Worm (Caenorhabditis elegans) whole organism, L4 larva: ENCODE results near the gene F09E10.5.
A peak's percentile ranks its signal among the peaks of the same experiment; 100 is the strongest.

Experiments used
- F10B5.3 ChIP-seq: sonication (generic microtip); optimal IDR thresholded peaks from 2 replicates; lab custom pipeline; 2016; ENCODE audit warnings: mild to moderate bottlenecking, missing genetic modification characterization, missing compliant biosample characterization
- R02D3.7 ChIP-seq: fragments of 150-350 bp; sonication (generic microtip); optimal IDR thresholded peaks from 3 replicates; lab custom pipeline; 2014; ENCODE audit warnings: missing biosample characterization, missing genetic modification characterization
- T20F7.1 ChIP-seq: fragments of 200-800 bp; sonication (Bioruptor generic); optimal IDR thresholded peaks from 2 replicates; lab custom pipeline; 2018; ENCODE audit warnings: mild to moderate bottlenecking, missing genetic modification characterization, missing compliant biosample characterization
- T26A8.4 ChIP-seq: fragments of 200-800 bp; sonication (Bioruptor generic); IDR thresholded peaks from 2 replicates; pipeline ENCODE4 v1.3.6; 2022; ENCODE audit warnings: missing genetic modification characterization, missing compliant biosample characterization
- Y5F2A.4 ChIP-seq: fragments of 200-800 bp; sonication (Bioruptor generic); optimal IDR thresholded peaks from 2 replicates; lab custom pipeline; 2018; ENCODE audit warnings: mild to moderate bottlenecking, missing genetic modification characterization, missing compliant biosample characterization
- aha-1 ChIP-seq: fragments of 150-350 bp; peaks from one replicate; lab custom pipeline; 2014; ENCODE audit warnings: missing biosample characterization, missing genetic modification characterization
- ceh-20 ChIP-seq: fragments of 200-800 bp; sonication (Bioruptor generic); IDR thresholded peaks from 2 replicates; pipeline ENCODE4 v1.3.6; 2022; ENCODE audit warnings: missing genetic modification reagents, missing genetic modification characterization, missing compliant biosample characterization
- ceh-28 ChIP-seq: fragments of 150-350 bp; optimal IDR thresholded peaks from 2 replicates; lab custom pipeline; 2014; ENCODE audit warnings: missing biosample characterization, missing genetic modification reagents, missing genetic modification characterization
- daf-16 ChIP-seq, 3 experiments: sonication (generic microtip); optimal IDR thresholded peaks; 2 replicates each; lab custom pipeline; 2016 to 2017; ENCODE audit warnings: missing genetic modification characterization in 3 of 3, missing genetic modification reagents in 3 of 3, mild to moderate bottlenecking in 2 of 3, missing compliant biosample characterization in 2 of 3, missing biosample characterization in 1 of 3, moderate library complexity in 1 of 3
- daf-19 ChIP-seq: fragments of 200-800 bp; sonication (Bioruptor generic); conservative IDR thresholded peaks from 2 replicates; pipeline ENCODE4 v1.3.6; 2022; ENCODE audit warnings: missing genetic modification characterization, missing compliant biosample characterization
- daf-8 ChIP-seq: fragments of 200-800 bp; sonication (Bioruptor generic); IDR thresholded peaks from 2 replicates; pipeline ENCODE4 v1.3.6; 2022; ENCODE audit warnings: missing genetic modification characterization, missing compliant biosample characterization
- dmd-6 ChIP-seq: fragments of 200-800 bp; sonication (Bioruptor generic); IDR thresholded peaks from 2 replicates; pipeline ENCODE4 v1.3.6; 2022; ENCODE audit warnings: missing genetic modification reagents, missing genetic modification characterization, missing compliant biosample characterization
- duxl-1 ChIP-seq: sonication (generic microtip); optimal IDR thresholded peaks from 2 replicates; lab custom pipeline; 2016; ENCODE audit warnings: mild to moderate bottlenecking, missing genetic modification characterization, moderate library complexity, missing compliant biosample characterization; ENCODE audit not compliant: poor library complexity
- fkh-10 ChIP-seq: fragments of 150-350 bp; optimal IDR thresholded peaks from 2 replicates; lab custom pipeline; 2014; ENCODE audit warnings: missing biosample characterization, missing genetic modification reagents, missing genetic modification characterization
- hif-1 ChIP-seq, 2 experiments: sonication (generic microtip); optimal IDR thresholded peaks; 2 replicates each; lab custom pipeline; 2016 to 2017; ENCODE audit warnings: missing compliant biosample characterization in 2 of 2, missing genetic modification characterization in 2 of 2, missing genetic modification reagents in 2 of 2, missing genotype in 2 of 2, mild to moderate bottlenecking in 1 of 2
- hlh-11 ChIP-seq: fragments of 200-800 bp; sonication (Bioruptor generic); optimal IDR thresholded peaks from 2 replicates; lab custom pipeline; 2018; ENCODE audit warnings: mild to moderate bottlenecking, missing genetic modification characterization, missing compliant biosample characterization
- hlh-30 ChIP-seq: sonication (generic microtip); optimal IDR thresholded peaks from 2 replicates; lab custom pipeline; 2017; ENCODE audit warnings: antibody characterized with exemption, mild to moderate bottlenecking, missing genetic modification characterization, missing compliant biosample characterization; ENCODE audit not compliant: insufficient read depth
- lin-13 ChIP-seq: fragments of 150-350 bp; optimal IDR thresholded peaks from 2 replicates; lab custom pipeline; 2014; ENCODE audit warnings: missing biosample characterization, missing genetic modification reagents, missing genetic modification characterization
- lin-38 ChIP-seq: fragments of 200-800 bp; sonication (Bioruptor generic); IDR thresholded peaks from 2 replicates; pipeline ENCODE4 v1.3.6; 2022; ENCODE audit warnings: missing genetic modification reagents, missing genetic modification characterization, missing compliant biosample characterization
- lin-39 ChIP-seq: fragments of 150-350 bp; optimal IDR thresholded peaks from 2 replicates; lab custom pipeline; 2014; ENCODE audit warnings: missing biosample characterization, missing genetic modification reagents, missing genetic modification characterization
- lir-3 ChIP-seq: sonication (generic microtip); optimal IDR thresholded peaks from 2 replicates; lab custom pipeline; 2016; ENCODE audit warnings: mild to moderate bottlenecking, missing genetic modification characterization, missing compliant biosample characterization
- lsy-2 ChIP-seq, 2 experiments: fragments of 150-350 bp in 1 of 2; sonication (generic microtip) in 1 of 2; optimal IDR thresholded peaks; 2 replicates each; lab custom pipeline; 2014 to 2017; ENCODE audit warnings: missing biosample characterization in 2 of 2, missing genetic modification characterization in 2 of 2
- mdt-29 ChIP-seq: fragments of 200-800 bp; sonication (Bioruptor generic); IDR thresholded peaks from 2 replicates; pipeline ENCODE4 v1.3.6; 2022; ENCODE audit warnings: missing genetic modification reagents, missing genetic modification characterization, missing compliant biosample characterization
- mep-1 ChIP-seq: fragments of 150-350 bp; sonication (generic microtip); optimal IDR thresholded peaks from 3 replicates; lab custom pipeline; 2014; ENCODE audit warnings: missing biosample characterization, missing genetic modification characterization
- mes-2 ChIP-seq: sonication (generic microtip); optimal IDR thresholded peaks from 2 replicates; lab custom pipeline; 2016; ENCODE audit warnings: missing genotype, mild to moderate bottlenecking, missing genetic modification characterization, missing compliant biosample characterization; ENCODE audit not compliant: poor library complexity, severe bottlenecking
- mxl-3 ChIP-seq: fragments of 200-800 bp; sonication (Bioruptor generic); optimal IDR thresholded peaks from 2 replicates; lab custom pipeline; 2018; ENCODE audit warnings: mild to moderate bottlenecking, missing genetic modification characterization, missing compliant biosample characterization
- nhr-102 ChIP-seq: sonication (generic microtip); optimal IDR thresholded peaks from 2 replicates; lab custom pipeline; 2016; ENCODE audit warnings: mild to moderate bottlenecking, missing genetic modification characterization, moderate library complexity, missing compliant biosample characterization
- nhr-42 ChIP-seq: fragments of 200-800 bp; sonication (Bioruptor generic); IDR thresholded peaks from 2 replicates; pipeline ENCODE4 v1.3.6; 2022; ENCODE audit warnings: missing genetic modification characterization, missing compliant biosample characterization
- nhr-77 ChIP-seq: fragments of 150-350 bp; optimal IDR thresholded peaks from 2 replicates; lab custom pipeline; 2014; ENCODE audit warnings: missing biosample characterization, missing genetic modification characterization
- pqm-1 ChIP-seq: sonication (generic microtip); optimal IDR thresholded peaks from 2 replicates; lab custom pipeline; 2017; ENCODE audit warnings: missing biosample characterization, missing genetic modification characterization
- set-16 ChIP-seq: fragments of 200-800 bp; sonication (Bioruptor generic); IDR thresholded peaks from 2 replicates; pipeline ENCODE4 v1.3.6; 2022; ENCODE audit warnings: missing genetic modification reagents, missing genetic modification characterization, missing compliant biosample characterization
- skn-1 ChIP-seq: fragments of 150-350 bp; optimal IDR thresholded peaks from 2 replicates; lab custom pipeline; 2014; ENCODE audit warnings: missing biosample characterization, missing genetic modification characterization
- snpc-4 ChIP-seq: fragments of 150-350 bp; optimal IDR thresholded peaks from 2 replicates; lab custom pipeline; 2014; ENCODE audit warnings: missing biosample characterization, missing genetic modification characterization
- unc-62 ChIP-seq, 3 experiments: fragments of 150-350 bp in 1 of 3; sonication (generic microtip); optimal IDR thresholded peaks in 2 of 3; peaks in 1 of 3; 1 replicate in 1 of 3; 2 replicates in 2 of 3; lab custom pipeline; 2014 to 2017; ENCODE audit warnings: missing biosample characterization in 3 of 3, missing genetic modification characterization in 3 of 3, missing genetic modification reagents in 3 of 3, missing genotype in 1 of 3
- zip-2 ChIP-seq: fragments of 150-350 bp; optimal IDR thresholded peaks from 2 replicates; lab custom pipeline; 2014; ENCODE audit warnings: missing biosample characterization, missing genetic modification characterization
- ztf-11 ChIP-seq: fragments of 150-350 bp; optimal IDR thresholded peaks from 2 replicates; lab custom pipeline; 2014; ENCODE audit warnings: missing biosample characterization, missing genetic modification characterization

F09E10.5 gene

DNA sequence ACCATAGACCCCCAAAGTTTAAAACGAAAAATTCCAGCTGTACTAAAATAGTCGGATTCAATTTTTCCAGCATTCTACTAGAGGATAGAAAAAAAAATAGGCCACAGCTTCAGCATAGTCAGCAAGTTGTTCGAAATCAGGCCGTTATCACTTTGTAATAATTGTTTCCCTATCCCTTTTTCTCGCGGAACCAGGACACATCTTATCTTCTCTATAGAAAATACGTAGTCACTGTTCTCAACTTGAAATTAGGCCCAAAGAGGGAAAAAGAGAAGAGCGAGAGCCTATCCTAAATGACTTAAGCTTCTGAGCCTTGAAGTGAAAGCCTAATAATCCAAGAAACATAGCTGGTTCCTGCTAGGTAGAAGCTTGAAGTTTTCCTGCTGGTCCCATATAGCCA, 48.5 kb downstream of the F09E10.5 start (continued):
- no peak for TF ChIP-seq snpc-4 (tag; lab: Kevin White, UChicago)
- TF ChIP-seq lsy-2 (tag; optimal IDR thresholded peaks at IDR 0.05; lab: Kevin White, UChicago) = peak in 1 of 2 experiments; percentile 22
- no peak for TF ChIP-seq ceh-20
- TF ChIP-seq T26A8.4 (GFP tag; lab: Robert Waterston, UW) = peak; percentile 38; the same call in 1 of the 2 replicates
- TF ChIP-seq nhr-102 = no peak
- peak; percentile 39; the same call in 1 of the 2 replicates for TF ChIP-seq nhr-42 (GFP tag; lab: Robert Waterston, UW)
- TF ChIP-seq hlh-30 (tag; lab: Kevin White, UChicago) = peak; percentile 19
- TF ChIP-seq daf-19 (GFP tag; lab: Robert Waterston, UW) = no peak
- no peak for TF ChIP-seq mdt-29 (GFP tag; lab: Robert Waterston, UW)
- TF ChIP-seq pqm-1 (tag; lab: Kevin White, UChicago) = no peak
- TF ChIP-seq T20F7.1 (GFP tag; lab: Kevin White, UChicago) = no peak
- no peak for TF ChIP-seq ztf-11 (tag; lab: Kevin White, UChicago)
- TF ChIP-seq nhr-77 (tag; lab: Kevin White, UChicago) = no peak
- TF ChIP-seq hlh-11 (tag; lab: Kevin White, UChicago) = peak; percentile 23
- TF ChIP-seq dmd-6 = no peak
- TF ChIP-seq zip-2 = peak; percentile 19
- TF ChIP-seq skn-1 (tag; lab: Kevin White, UChicago) = no peak
- no peak for TF ChIP-seq mes-2
- no peak for TF ChIP-seq ceh-28

DNA sequence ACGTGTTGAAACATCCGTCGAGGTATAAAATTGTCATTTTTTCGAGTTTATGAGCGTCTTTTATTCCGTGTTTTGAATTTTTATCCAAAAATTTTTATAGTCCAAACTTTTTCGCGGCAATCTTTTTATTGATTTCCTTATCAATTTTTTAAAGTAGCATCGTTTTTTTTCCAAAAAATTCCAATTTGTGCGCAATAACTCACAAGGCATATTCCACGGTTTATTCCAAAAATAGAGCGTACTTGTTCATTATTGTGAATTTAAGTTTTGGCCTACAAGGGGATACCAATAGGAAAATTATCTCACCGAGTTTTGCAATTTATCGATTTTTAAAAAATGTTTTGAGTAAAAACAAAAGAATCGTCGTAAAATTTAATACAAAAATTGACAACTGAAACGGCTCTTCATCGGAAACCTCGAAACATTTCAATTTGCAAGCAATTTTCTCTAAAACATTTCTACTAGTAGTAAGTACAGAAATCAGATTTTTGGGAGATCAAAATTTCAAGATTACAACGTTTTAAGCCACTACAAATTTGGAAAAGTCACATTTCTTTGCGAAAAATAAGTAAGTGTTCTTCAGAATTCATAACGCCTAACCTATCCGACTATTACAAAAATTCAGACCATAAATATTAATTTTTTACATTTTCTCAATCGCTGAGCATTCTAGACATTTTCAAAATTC, 50.5 kb downstream of the F09E10.5 start:
- TF ChIP-seq lin-38 (GFP tag; lab: Robert Waterston, UW) (peak; percentile 10; the same call in 1 of the 2 replicates), nhr-102 (peak; percentile 55), hif-1 (tag; optimal IDR thresholded peaks at IDR 0.05; lab: Kevin White, UChicago) (peak in 1 of 2 experiments; percentile 17), mep-1 (tag; lab: Kevin White, UChicago) (peak; percentile 0), unc-62 (GFP tag; optimal IDR thresholded peaks at IDR 0.05 in 1 of 2; lab: Kevin White, UChicago) (peak in 1 of 2 experiments; percentile 89), unc-62 (tag; optimal IDR thresholded peaks at IDR 0.05; lab: Kevin White, UChicago) (no peak), mxl-3 (GFP tag; lab: Kevin White, UChicago) (no peak), R02D3.7 (tag; lab: Kevin White, UChicago) (no peak), mes-2 (no peak), lin-13 (GFP tag; lab: Kevin White, UChicago) (no peak), duxl-1 (tag; lab: Kevin White, UChicago) (peak; percentile 8), lir-3 (tag; lab: Kevin White, UChicago) (no peak), Y5F2A.4 (GFP tag; lab: Kevin White, UChicago) (no peak), fkh-10 (GFP tag; lab: Kevin White, UChicago) (no peak), nhr-77 (tag; lab: Kevin White, UChicago) (peak; percentile 61), aha-1 (tag; lab: Kevin White, UChicago) (peak; percentile 68), daf-8 (no peak), hlh-30 (tag; lab: Kevin White, UChicago) (no peak), daf-16 (GFP tag; optimal IDR thresholded peaks at IDR 0.05; lab: Kevin White, UChicago) (no peak), daf-16 (tag; optimal IDR thresholded peaks at IDR 0.05; lab: Kevin White, UChicago) (peak; percentile 37)

DNA sequence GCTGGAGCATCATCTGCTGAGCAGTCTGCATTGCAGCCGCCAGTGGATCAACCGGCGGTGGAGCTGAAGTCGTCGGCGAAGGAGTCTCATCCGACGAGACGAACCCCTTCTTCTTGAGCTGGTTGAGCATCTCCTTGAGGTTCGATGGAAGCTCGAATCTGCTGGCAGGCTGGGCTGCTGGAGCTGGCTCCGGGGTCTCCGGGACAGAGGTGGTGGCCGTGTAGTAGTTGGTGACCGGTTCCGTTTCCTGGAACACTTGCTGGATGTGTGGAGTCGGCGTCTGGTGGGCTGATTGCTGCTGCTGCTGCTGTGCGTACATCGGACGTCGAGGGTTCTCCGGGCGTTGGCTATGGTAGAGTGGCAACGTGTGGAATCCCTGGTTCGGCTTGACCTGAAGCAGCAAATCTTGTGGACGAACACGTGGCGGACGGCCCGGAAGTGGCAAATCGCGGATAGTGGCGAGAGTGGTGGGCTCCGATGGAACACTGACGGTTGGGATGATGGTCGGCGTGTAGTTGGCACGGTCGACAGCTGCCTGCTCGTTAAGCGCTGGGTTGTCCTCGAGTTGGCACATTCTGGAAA, 52.5 kb downstream of the F09E10.5 start:
- no peak for TF ChIP-seq lin-38 (GFP tag; lab: Robert Waterston, UW)
- peak; percentile 93 for TF ChIP-seq set-16 (GFP tag; lab: Robert Waterston, UW)
- TF ChIP-seq F10B5.3 = no peak
- TF ChIP-seq ceh-20 = no peak
- TF ChIP-seq aha-1 (tag; lab: Kevin White, UChicago) = peak; percentile 15
- TF ChIP-seq lin-39 (tag; lab: Kevin White, UChicago) = no peak
- no peak for TF ChIP-seq pqm-1 (tag; lab: Kevin White, UChicago)
- no peak for TF ChIP-seq mdt-29 (GFP tag; lab: Robert Waterston, UW)
